Fruit fly (Drosophila melanogaster) whole organism, wandering third instar larva: ENCODE data around the gene spen.

ENCODE experiments used
- Dfd ChIP-seq: fragments of >200 bp; optimal IDR thresholded peaks from 2 replicates; lab custom pipeline; 2017; ENCODE audit warnings: missing biosample characterization, missing genetic modification characterization
- Myc ChIP-seq: fragments of >200 bp; optimal IDR thresholded peaks from 2 replicates; lab custom pipeline; 2017

DNA sequence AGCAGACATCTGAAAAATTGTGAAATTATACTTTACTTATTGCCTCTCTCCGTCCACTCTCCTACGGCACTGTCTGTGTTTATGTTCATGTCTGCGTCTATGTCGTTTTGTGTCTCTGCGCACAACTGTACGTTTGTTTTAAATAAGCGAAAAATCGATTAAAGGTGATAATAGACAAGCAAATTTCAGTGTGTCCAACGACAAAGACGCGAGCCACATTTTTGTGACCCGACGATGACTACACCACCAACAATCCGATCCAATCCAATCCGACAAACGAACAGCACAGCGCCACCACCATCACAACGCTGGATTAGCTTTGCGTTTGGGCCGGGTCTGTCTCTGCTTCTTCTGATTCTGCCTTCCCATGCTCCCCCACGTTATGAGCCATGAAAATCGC is 85.7 kb downstream of the spen start:
- TF ChIP-seq Myc (lab: Kevin White, UChicago) (no peak), Dfd (GFP tag; lab: Kevin White, UChicago) (no peak)
